Fruit fly (Drosophila melanogaster): ENCODE results near the gene OdsH.

The OdsH gene

DNA sequence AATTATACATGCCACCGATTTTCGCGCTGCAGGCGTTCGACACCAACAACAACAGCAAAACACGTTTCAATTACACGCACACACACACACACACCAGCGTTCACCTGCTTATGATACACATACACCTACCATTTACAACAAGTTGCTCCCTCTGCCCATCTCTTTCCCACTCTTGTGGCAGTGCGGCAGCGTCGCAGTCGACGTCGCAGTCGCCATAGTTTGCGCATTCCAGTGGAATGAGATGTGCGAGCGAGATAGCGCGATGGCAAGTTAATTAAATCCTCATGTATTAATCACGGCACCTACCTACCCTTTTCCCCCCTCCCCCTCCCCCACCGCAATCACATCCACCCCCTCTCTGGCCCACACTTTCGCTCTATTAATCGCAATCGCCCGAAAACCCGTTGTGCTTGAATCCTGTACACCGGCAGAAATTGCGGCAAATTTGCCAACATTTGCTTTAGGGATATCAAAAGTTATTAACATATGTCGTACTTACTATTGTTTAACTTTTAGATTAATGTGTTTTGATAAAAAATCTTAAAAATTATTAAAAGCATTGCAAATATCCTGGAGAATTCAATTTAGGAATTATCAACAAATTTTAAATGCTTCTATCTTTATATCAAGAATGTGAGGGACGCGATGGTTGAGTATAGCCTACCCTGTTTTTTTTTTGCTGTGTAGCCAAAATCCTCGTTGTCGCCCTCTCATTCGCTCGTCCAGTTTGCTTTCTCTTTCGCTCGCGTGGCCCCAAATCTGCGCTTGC, 11.7 kb downstream of the OdsH start (continued):
- no peak for TF ChIP-seq maf-S (GFP tag; optimal IDR thresholded peaks at IDR 0.05)
- peak; percentile 50; the same call in 1 of the 3 replicates for TF ChIP-seq CG17361 (GFP tag; IDR thresholded peaks at IDR 0.05)
- TF ChIP-seq CG14441 (GFP tag; IDR thresholded peaks at IDR 0.05): 0 out of 2 replicates have a peak, but pooled peaks have one; percentile 21
- no peak for TF ChIP-seq CG31224 (GFP tag; IDR thresholded peaks at IDR 0.05)
- TF ChIP-seq bcd (GFP tag; optimal IDR thresholded peaks at IDR 0.05): peak; percentile 42
- TF ChIP-seq nerfin-1 (tag; optimal IDR thresholded peaks at IDR 0.05): no peak
- TF ChIP-seq CG17385 (GFP tag; optimal IDR thresholded peaks at IDR 0.05): peak; percentile 40
- no peak for TF ChIP-seq hkb (optimal IDR thresholded peaks at IDR 0.05)
- TF ChIP-seq hkb (GFP tag; IDR thresholded peaks at IDR 0.05): peak; percentile 18; the same call in 1 of the 2 replicates
- no peak for TF ChIP-seq exex (tag; optimal IDR thresholded peaks at IDR 0.05)
- TF ChIP-seq CG4360 (GFP tag; IDR thresholded peaks at IDR 0.05): peak; percentile 77
- TF ChIP-seq caup (GFP tag; optimal IDR thresholded peaks at IDR 0.05; ENCODE audit: severe bottlenecking): peak; percentile 16
- no peak for TF ChIP-seq eyg (GFP tag; optimal IDR thresholded peaks at IDR 0.05)
- TF ChIP-seq CG6683 (GFP tag; optimal IDR thresholded peaks at IDR 0.05): no peak
- TF ChIP-seq CG11093 (GFP tag; IDR thresholded peaks at IDR 0.05): 0 out of 3 replicates have a peak, but pooled peaks have one; percentile 32
- no peak for TF ChIP-seq CG13123 (GFP tag; optimal IDR thresholded peaks at IDR 0.05)
- peak; percentile 17 for TF ChIP-seq D19B (GFP tag; optimal IDR thresholded peaks at IDR 0.05)
- peak; percentile 42 for TF ChIP-seq unpg (GFP tag; optimal IDR thresholded peaks at IDR 0.05)
- TF ChIP-seq fru (optimal IDR thresholded peaks at IDR 0.05): no peak
- TF ChIP-seq Hsf (GFP tag; optimal IDR thresholded peaks at IDR 0.05): peak; percentile 23
- TF ChIP-seq Spps (tag; optimal IDR thresholded peaks at IDR 0.05): no peak
- peak in 1 of 2 experiments; percentile 29 for TF ChIP-seq chif (GFP tag; optimal IDR thresholded peaks at IDR 0.05)
- TF ChIP-seq NK7.1 (GFP tag; optimal IDR thresholded peaks at IDR 0.05): no peak
- TF ChIP-seq CG8924 (tag; optimal IDR thresholded peaks at IDR 0.05): no peak
- no peak for TF ChIP-seq Neu2 (GFP tag; optimal IDR thresholded peaks at IDR 0.05; ENCODE audit: borderline replicate concordance)
- peak; percentile 38 for TF ChIP-seq nom (GFP tag; optimal IDR thresholded peaks at IDR 0.05)
- peak; percentile 44 for TF ChIP-seq dmrt11E (tag; optimal IDR thresholded peaks at IDR 0.05)
- TF ChIP-seq gro (GFP tag; optimal IDR thresholded peaks at IDR 0.05): no peak
- TF ChIP-seq mld (GFP tag; IDR thresholded peaks at IDR 0.05; ENCODE audit: partially characterized antibody): no peak
- TF ChIP-seq Ssrp (tag; optimal IDR thresholded peaks at IDR 0.05): peak; percentile 42
- peak in 1 of 2 experiments; percentile 22 for TF ChIP-seq dpn (GFP tag; optimal IDR thresholded peaks at IDR 0.05)
- no peak for TF ChIP-seq ab (GFP tag; optimal IDR thresholded peaks at IDR 0.05)
- peak; percentile 69 for TF ChIP-seq CG7839 (tag; optimal IDR thresholded peaks at IDR 0.05)
- no peak for TF ChIP-seq twi (tag; optimal IDR thresholded peaks at IDR 0.05)
- peak; percentile 43 for TF ChIP-seq Sox102F (GFP tag; optimal IDR thresholded peaks at IDR 0.05)
- TF ChIP-seq Taf1 (GFP tag; IDR thresholded peaks at IDR 0.05): peak; percentile 24; the same call in 1 of the 2 replicates
- TF ChIP-seq CG13624 (GFP tag; optimal IDR thresholded peaks at IDR 0.05): no peak
- TF ChIP-seq CG15514 (GFP tag; optimal IDR thresholded peaks at IDR 0.05): peak; percentile 35
- no peak for TF ChIP-seq vfl (GFP tag; optimal IDR thresholded peaks at IDR 0.05)
- TF ChIP-seq cg (GFP tag; optimal IDR thresholded peaks at IDR 0.05): peak; percentile 83
- peak; percentile 12 for TF ChIP-seq Chrac-16 (GFP tag; optimal IDR thresholded peaks at IDR 0.05)
- TF ChIP-seq dmrt99B (tag; optimal IDR thresholded peaks at IDR 0.05): peak; percentile 65
- no peak for TF ChIP-seq Lhr (GFP tag; optimal IDR thresholded peaks at IDR 0.05)
- TF ChIP-seq Usf (GFP tag; optimal IDR thresholded peaks at IDR 0.05): peak; percentile 13
- no peak for TF ChIP-seq ERR (GFP tag; optimal IDR thresholded peaks at IDR 0.05)
- TF ChIP-seq CG15011 (GFP tag; optimal IDR thresholded peaks at IDR 0.05): peak; percentile 23
- no peak for TF ChIP-seq pan (optimal IDR thresholded peaks at IDR 0.05)
- no peak for TF ChIP-seq pan (GFP tag; optimal IDR thresholded peaks at IDR 0.05 in 1 of 2, IDR thresholded peaks at IDR 0.05 in 1 of 2)
- TF ChIP-seq CG1529 (GFP tag; optimal IDR thresholded peaks at IDR 0.05): no peak
